Worm (Caenorhabditis elegans): Measurements from ENCODE around the gene coq-5.

Gene coq-5

ce11 chrIII:7848173-7848572 is 10.1 kb downstream of the coq-5 start:
- no peak for TF ChIP-seq W03F9.2 (tag; optimal IDR thresholded peaks at IDR 0.05)
- no peak for TF ChIP-seq dao-5 (tag; optimal IDR thresholded peaks at IDR 0.05)
- TF ChIP-seq him-1 (tag; optimal IDR thresholded peaks at IDR 0.05) = no peak

DNA sequence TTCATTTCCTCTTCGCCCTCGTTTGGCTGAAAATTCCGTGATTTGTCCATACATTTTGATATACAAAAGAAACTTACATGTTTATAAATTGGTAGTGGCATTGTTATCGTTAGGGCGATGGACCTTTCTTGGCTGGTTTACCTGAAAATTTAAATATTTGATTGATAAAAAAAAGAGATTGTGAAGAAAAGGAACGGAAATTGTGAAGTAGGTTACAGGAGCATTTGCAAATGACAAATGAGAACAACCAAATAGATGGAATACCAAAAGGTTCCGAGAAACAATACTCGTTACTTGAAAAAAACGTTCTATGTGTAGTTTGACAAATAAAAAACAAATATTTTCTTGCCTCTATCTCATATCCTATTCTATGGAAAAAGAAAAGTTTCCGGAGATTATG is 14.7 kb downstream of the coq-5 start, which contains the start of gene ZK652.8:
ZK652.8 (minus strand) TSS at position 101 of the 400 bp plus-strand sequence.
- TF ChIP-seq W03F9.2 (tag; optimal IDR thresholded peaks at IDR 0.05) (no peak), him-1 (tag; optimal IDR thresholded peaks at IDR 0.05) (no peak), dao-5 (tag; optimal IDR thresholded peaks at IDR 0.05) (no peak)

DNA sequence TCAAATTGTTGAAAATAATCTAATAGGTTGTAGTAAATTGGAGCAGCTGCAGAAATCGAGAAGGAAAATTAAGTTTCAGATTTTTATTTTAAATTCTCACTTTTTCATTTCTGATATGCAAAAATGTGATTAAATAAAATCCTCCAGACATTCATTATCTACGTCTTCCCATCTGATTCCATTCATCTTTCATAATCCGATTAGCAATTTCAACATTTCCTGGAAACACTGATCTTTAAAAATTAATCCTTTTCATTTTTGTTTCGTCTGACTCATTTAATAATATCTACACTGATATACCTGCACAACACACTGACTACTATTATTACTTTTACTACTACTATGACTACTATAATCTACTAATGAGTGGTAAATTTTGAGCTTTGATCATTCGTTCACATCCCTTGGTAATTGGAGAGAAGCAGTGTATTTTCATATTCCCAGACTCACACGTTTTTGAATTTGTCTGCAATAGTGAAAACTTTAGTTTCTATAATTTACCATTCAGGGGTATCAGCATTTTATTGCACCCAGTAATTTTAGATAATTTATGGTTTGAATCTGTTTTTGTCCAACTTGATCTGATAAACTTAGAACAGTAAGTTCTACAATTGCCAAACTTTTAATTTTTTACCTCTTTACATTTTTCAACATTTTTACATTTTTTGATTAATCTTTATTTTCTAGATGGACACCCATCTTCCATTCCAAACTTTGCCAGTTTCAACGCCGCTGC is 19.2 kb downstream of the coq-5 start, which contains the start of gene ceh-23:
ceh-23 (plus strand) TSS at position 686 of the 736 bp plus-strand sequence.
- TF ChIP-seq W03F9.2 (tag; optimal IDR thresholded peaks at IDR 0.05) = no peak
- TF ChIP-seq him-1 (tag; optimal IDR thresholded peaks at IDR 0.05) = no peak
- TF ChIP-seq dao-5 (tag; optimal IDR thresholded peaks at IDR 0.05) = no peak

ce11 chrIII:7837567-7837966 is 20.7 kb downstream of the coq-5 start:
- TF ChIP-seq him-1 (tag; optimal IDR thresholded peaks at IDR 0.05) (no peak), W03F9.2 (tag; optimal IDR thresholded peaks at IDR 0.05) (no peak), dao-5 (tag; optimal IDR thresholded peaks at IDR 0.05) (no peak)

ce11 chrIII:7835684-7836083 is 22.6 kb downstream of the coq-5 start:
- TF ChIP-seq W03F9.2 (tag; optimal IDR thresholded peaks at IDR 0.05) (no peak), him-1 (tag; optimal IDR thresholded peaks at IDR 0.05) (no peak), dao-5 (tag; optimal IDR thresholded peaks at IDR 0.05) (no peak)

- no peak for TF ChIP-seq dao-5 (tag; optimal IDR thresholded peaks at IDR 0.05)
- TF ChIP-seq him-1 (tag; optimal IDR thresholded peaks at IDR 0.05) = no peak
- TF ChIP-seq W03F9.2 (tag; optimal IDR thresholded peaks at IDR 0.05) = no peak
Observed at ce11 chrIII:7834848-7835247, 23.4 kb downstream of the coq-5 start.

DNA sequence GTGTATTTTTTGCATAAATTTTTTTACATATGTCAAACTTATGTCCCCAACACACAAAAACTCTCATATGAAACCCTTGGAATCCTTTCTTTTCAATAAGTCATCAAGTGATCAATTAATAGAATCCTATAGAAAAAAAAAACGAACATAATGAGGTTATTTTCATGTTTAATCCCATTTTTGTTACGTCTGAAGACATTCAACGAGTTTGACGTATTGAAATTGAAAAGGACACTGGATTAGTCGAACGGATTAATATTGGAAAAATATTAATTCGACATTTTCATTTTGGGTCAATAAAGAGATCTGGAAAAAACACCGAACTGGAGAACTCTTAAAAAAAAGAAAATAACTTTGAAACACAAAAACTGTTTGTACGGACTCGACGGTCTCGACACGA is 25.8 kb downstream of the coq-5 start:
- TF ChIP-seq him-1 (tag; optimal IDR thresholded peaks at IDR 0.05) (no peak), dao-5 (tag; optimal IDR thresholded peaks at IDR 0.05) (no peak), W03F9.2 (tag; optimal IDR thresholded peaks at IDR 0.05) (no peak)

ce11 chrIII:7828576-7829461 is 29.4 kb downstream of the coq-5 start, which contains the start of the genes egl-45 and kcmf-1:
TSS of gene egl-45 (minus strand) at chrIII:7828626.
TSS of gene kcmf-1 (plus strand) at chrIII:7829411.
- TF ChIP-seq W03F9.2 (tag; optimal IDR thresholded peaks at IDR 0.05) (peak; percentile 50), dao-5 (tag; optimal IDR thresholded peaks at IDR 0.05) (no peak)

DNA sequence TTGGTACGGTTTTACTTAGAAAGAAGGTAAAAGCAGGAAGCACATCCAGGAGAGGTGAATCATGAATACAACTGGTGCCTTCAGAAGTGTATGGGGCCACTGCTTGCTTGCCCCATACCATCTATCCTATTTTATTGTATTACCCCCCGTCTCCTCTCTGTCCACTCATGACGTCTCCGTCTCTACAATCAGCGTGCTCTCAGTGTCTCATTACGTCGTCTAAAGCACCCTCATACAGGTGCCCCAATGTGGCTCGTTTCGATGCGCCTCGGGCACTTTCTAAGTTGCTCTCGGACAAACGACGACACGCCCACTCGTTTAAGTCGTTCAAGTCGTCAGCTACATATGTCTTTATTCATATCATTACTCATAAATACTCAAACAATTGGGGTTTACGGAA is 34.2 kb downstream of the coq-5 start:
- TF ChIP-seq dao-5 (tag; optimal IDR thresholded peaks at IDR 0.05) = no peak
- no peak for TF ChIP-seq W03F9.2 (tag; optimal IDR thresholded peaks at IDR 0.05)
- TF ChIP-seq him-1 (tag; optimal IDR thresholded peaks at IDR 0.05) = no peak

DNA sequence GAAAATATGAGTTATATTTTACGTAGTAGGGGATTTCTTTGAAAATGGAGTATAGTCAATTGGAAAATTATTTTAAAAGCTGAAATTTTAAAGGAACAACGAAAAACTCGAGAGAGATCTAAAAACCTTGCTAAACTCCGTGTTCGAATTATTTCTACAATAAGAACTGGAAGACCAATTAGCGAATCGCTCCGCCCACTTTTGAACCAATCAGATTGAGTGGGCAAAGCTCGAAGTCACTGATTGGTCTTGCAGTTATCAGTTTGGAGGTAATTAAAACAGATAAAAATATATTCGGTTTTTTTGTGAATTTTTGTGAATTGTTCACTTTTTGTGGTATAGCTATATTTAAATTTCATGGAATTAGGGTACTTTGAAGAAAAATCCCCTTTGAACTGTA is 35.0 kb downstream of the coq-5 start:
- no peak for TF ChIP-seq dao-5 (tag; optimal IDR thresholded peaks at IDR 0.05)
- no peak for TF ChIP-seq W03F9.2 (tag; optimal IDR thresholded peaks at IDR 0.05)
- no peak for TF ChIP-seq him-1 (tag; optimal IDR thresholded peaks at IDR 0.05)

DNA sequence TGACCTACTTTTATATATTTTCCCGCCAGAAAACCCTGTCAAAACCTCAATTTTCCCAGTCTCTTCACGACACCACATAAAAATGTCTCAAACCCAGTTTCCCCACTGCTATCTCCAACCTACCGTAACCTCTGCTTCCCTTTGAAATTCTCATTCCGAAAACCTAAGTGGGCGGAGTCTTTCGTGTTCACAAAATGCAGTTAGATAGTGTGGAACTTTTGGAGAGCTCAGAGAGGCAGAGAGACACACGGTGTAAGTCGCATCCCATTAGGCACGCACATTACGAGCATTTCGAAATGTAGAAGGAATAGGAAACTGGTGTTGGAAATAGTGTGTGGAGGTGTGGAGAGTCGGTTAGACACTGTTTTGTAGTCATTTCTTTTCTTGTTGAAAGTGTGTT is 38.4 kb downstream of the coq-5 start:
- TF ChIP-seq him-1 (tag; optimal IDR thresholded peaks at IDR 0.05) = no peak
- TF ChIP-seq dao-5 (tag; optimal IDR thresholded peaks at IDR 0.05) = no peak
- no peak for TF ChIP-seq W03F9.2 (tag; optimal IDR thresholded peaks at IDR 0.05)

DNA sequence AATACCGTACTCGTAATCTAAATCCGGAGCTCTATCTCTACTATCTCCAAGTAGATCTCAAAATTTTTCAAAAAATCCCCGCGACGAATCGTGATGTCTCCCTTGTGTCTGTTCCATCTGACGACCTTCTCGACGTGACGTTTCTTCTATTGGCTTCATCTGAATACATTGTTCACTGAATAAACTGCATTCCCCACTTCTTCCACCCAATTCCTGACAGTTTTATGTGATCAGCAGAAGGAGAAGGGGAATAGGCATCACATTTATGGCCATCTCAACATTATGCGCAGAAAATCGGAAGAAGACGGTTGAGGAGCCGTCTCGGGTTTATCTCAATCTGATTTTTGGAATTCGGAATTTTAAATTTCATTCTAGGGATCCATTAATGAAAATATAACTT is 39.3 kb downstream of the coq-5 start:
- TF ChIP-seq dao-5 (tag; optimal IDR thresholded peaks at IDR 0.05) = no peak

- TF ChIP-seq dao-5 (tag; optimal IDR thresholded peaks at IDR 0.05) (no peak), him-1 (tag; optimal IDR thresholded peaks at IDR 0.05) (no peak), W03F9.2 (tag; optimal IDR thresholded peaks at IDR 0.05) (no peak)
Observed at ce11 chrIII:7816463-7816862, 41.8 kb downstream of the coq-5 start.
